Worm (Caenorhabditis elegans): ENCODE measurements around the gene T12G3.6.

Gene T12G3.6

ce11 chrIV:12044844-12045738 is 14.0 kb upstream of the T12G3.6 start:
- no peak for TF ChIP-seq odd-2 (tag; optimal IDR thresholded peaks at IDR 0.05)
- TF ChIP-seq gmeb-2 (tag; optimal IDR thresholded peaks at IDR 0.05) = no peak
- TF ChIP-seq F13H6.1 (tag; optimal IDR thresholded peaks at IDR 0.05) = no peak
- no peak for TF ChIP-seq ceh-48 (tag; optimal IDR thresholded peaks at IDR 0.05)
- no peak for TF ChIP-seq pha-4 (tag; optimal IDR thresholded peaks at IDR 0.05)

ce11 chrIV:12043054-12043453 is 12.0 kb upstream of the T12G3.6 start:
- TF ChIP-seq unc-42 (tag; optimal IDR thresholded peaks at IDR 0.05) (no peak), lim-6 (tag; optimal IDR thresholded peaks at IDR 0.05) (no peak), pros-1 (tag; optimal IDR thresholded peaks at IDR 0.05) (no peak), ceh-34 (tag; optimal IDR thresholded peaks at IDR 0.05) (no peak), rnt-1 (tag; optimal IDR thresholded peaks at IDR 0.05) (no peak), ceh-30 (tag; optimal IDR thresholded peaks at IDR 0.05) (no peak)

ce11 chrIV:12040431-12040830 is 9.4 kb upstream of the T12G3.6 start:
- TF ChIP-seq eyg-1 (tag; optimal IDR thresholded peaks at IDR 0.05) = no peak
- no peak for TF ChIP-seq nfya-1 (tag; optimal IDR thresholded peaks at IDR 0.05)
- TF ChIP-seq elt-2 (tag; optimal IDR thresholded peaks at IDR 0.05) = no peak
- TF ChIP-seq pqm-1 (tag; optimal IDR thresholded peaks at IDR 0.05) = no peak
- TF ChIP-seq ttx-3 (tag; optimal IDR thresholded peaks at IDR 0.05) = no peak
- no peak for TF ChIP-seq ets-4 (tag; optimal IDR thresholded peaks at IDR 0.05)
- TF ChIP-seq ceh-45 (GFP tag; IDR thresholded peaks at IDR 0.05) = no peak
- no peak for TF ChIP-seq ref-2 (tag; optimal IDR thresholded peaks at IDR 0.05)
- TF ChIP-seq ceh-6 (GFP tag; optimal IDR thresholded peaks at IDR 0.05) = no peak
- TF ChIP-seq K09A11.1 (tag; optimal IDR thresholded peaks at IDR 0.05; ENCODE audit: insufficient read depth) = no peak
- TF ChIP-seq pha-4 (tag; optimal IDR thresholded peaks at IDR 0.05) = no peak
- no peak for TF ChIP-seq ceh-19 (GFP tag; optimal IDR thresholded peaks at IDR 0.05)
- TF ChIP-seq ama-1 (optimal IDR thresholded peaks at IDR 0.05) = no peak
- TF ChIP-seq ceh-48 (tag; optimal IDR thresholded peaks at IDR 0.05) = no peak
- no peak for TF ChIP-seq fax-1 (tag; optimal IDR thresholded peaks at IDR 0.05)
- TF ChIP-seq ahr-1 (tag; optimal IDR thresholded peaks at IDR 0.05) = no peak
- no peak for TF ChIP-seq ceh-31 (tag; optimal IDR thresholded peaks at IDR 0.05)
- TF ChIP-seq nhr-11 (tag; optimal IDR thresholded peaks at IDR 0.05) = no peak
- TF ChIP-seq lim-6 (tag; optimal IDR thresholded peaks at IDR 0.05) = no peak

ce11 chrIV:12036924-12037323 is 5.9 kb upstream of the T12G3.6 start:
- TF ChIP-seq ama-1 (optimal IDR thresholded peaks at IDR 0.05) = peak; percentile 60
- TF ChIP-seq rnt-1 (tag; optimal IDR thresholded peaks at IDR 0.05) = no peak

ce11 chrIV:12035422-12035821 is 4.4 kb upstream of the T12G3.6 start:
- TF ChIP-seq zip-5 (tag; optimal IDR thresholded peaks at IDR 0.05) = no peak
- no peak for TF ChIP-seq tbx-7 (tag; optimal IDR thresholded peaks at IDR 0.05)
- TF ChIP-seq npax-4 (tag; optimal IDR thresholded peaks at IDR 0.05) = no peak
- TF ChIP-seq ahr-1 (tag; optimal IDR thresholded peaks at IDR 0.05) = no peak
- no peak for TF ChIP-seq K02D7.2 (tag; optimal IDR thresholded peaks at IDR 0.05)
- TF ChIP-seq Y22D7AL.16 (tag; optimal IDR thresholded peaks at IDR 0.05) = no peak
- no peak for TF ChIP-seq lin-11 (tag; optimal IDR thresholded peaks at IDR 0.05)
- no peak for TF ChIP-seq elt-4 (tag; optimal IDR thresholded peaks at IDR 0.05)
- no peak for TF ChIP-seq fkh-10 (GFP tag; optimal IDR thresholded peaks at IDR 0.05)

Data from whole organism, late embryonic.